Fruit fly (Drosophila melanogaster) whole organism, embryonic: Measurements from ENCODE around the gene Snx21.
A peak's percentile ranks its signal among the peaks of the same experiment; 100 is the strongest.

Source experiments
- Adf1 ChIP-seq: fragments of 200-800 bp; sonication (Bioruptor generic); IDR thresholded peaks from 2 replicates; pipeline ENCODE4 v1.3.6; 2022; ENCODE audit warnings: missing biosample characterization, missing genetic modification characterization
- Atf6 ChIP-seq: fragments of 200-800 bp; sonication (Bioruptor generic); IDR thresholded peaks from 2 replicates; pipeline ENCODE4 v1.3.6; 2022; ENCODE audit warnings: missing biosample characterization, missing genetic modification characterization
- BtbVII ChIP-seq: fragments of 200-800 bp; sonication (Bioruptor generic); optimal IDR thresholded peaks from 3 replicates; lab custom pipeline; 2017; ENCODE audit warnings: missing biosample characterization, mild to moderate bottlenecking, missing genetic modification characterization
- Bteb2 ChIP-seq: fragments of 200-800 bp; sonication (Bioruptor generic); optimal IDR thresholded peaks from 2 replicates; lab custom pipeline; 2016; ENCODE audit warnings: missing biosample characterization, missing genetic modification characterization
- CG14710 ChIP-seq: fragments of 200-800 bp; sonication (Bioruptor generic); optimal IDR thresholded peaks from 3 replicates; lab custom pipeline; 2019; ENCODE audit warnings: missing biosample characterization, mild to moderate bottlenecking, missing genetic modification characterization, moderate library complexity
- CG15479 ChIP-seq: fragments of 200-800 bp; sonication (Bioruptor generic); optimal IDR thresholded peaks from 3 replicates; lab custom pipeline; 2019; ENCODE audit warnings: missing biosample characterization, mild to moderate bottlenecking, missing genetic modification characterization, moderate library complexity
- CG18262 ChIP-seq: fragments of 200-800 bp; optimal IDR thresholded peaks from 3 replicates; lab custom pipeline; 2019; ENCODE audit warnings: missing biosample characterization, mild to moderate bottlenecking, missing genetic modification characterization, moderate library complexity
- CG1832 ChIP-seq: fragments of 200-800 bp; sonication (Bioruptor generic); optimal IDR thresholded peaks from 2 replicates; lab custom pipeline; 2017; ENCODE audit warnings: missing biosample characterization, mild to moderate bottlenecking, missing genetic modification characterization, inconsistent platforms
- CG18599 ChIP-seq: fragments of 200-800 bp; sonication (Bioruptor generic); optimal IDR thresholded peaks from 3 replicates; lab custom pipeline; 2017; ENCODE audit warnings: missing biosample characterization, missing genetic modification characterization, mild to moderate bottlenecking, moderate library complexity, missing genetic modification reagents
- CG2678 ChIP-seq: fragments of 200-800 bp; sonication (Bioruptor generic); optimal IDR thresholded peaks from 3 replicates; lab custom pipeline; 2019; ENCODE audit warnings: missing biosample characterization, mild to moderate bottlenecking, missing genetic modification characterization, moderate library complexity
- CG3163 ChIP-seq: fragments of 200-800 bp; sonication (Bioruptor generic); optimal IDR thresholded peaks from 3 replicates; lab custom pipeline; 2016; ENCODE audit warnings: missing biosample characterization, missing genetic modification characterization
- CG33557 ChIP-seq: fragments of 200-800 bp; sonication (Bioruptor generic); optimal IDR thresholded peaks from 2 replicates; lab custom pipeline; 2019; ENCODE audit warnings: missing biosample characterization, mild to moderate bottlenecking, missing genetic modification characterization, moderate library complexity
- CG4328 ChIP-seq: fragments of 200-800 bp; sonication (Bioruptor generic); optimal IDR thresholded peaks from 3 replicates; lab custom pipeline; 2017; ENCODE audit warnings: missing biosample characterization, missing genetic modification reagents, missing genetic modification characterization
- CG4424 ChIP-seq: fragments of 200-800 bp; sonication (Bioruptor generic); optimal IDR thresholded peaks from 3 replicates; lab custom pipeline; 2016; ENCODE audit warnings: missing biosample characterization, missing genetic modification characterization
- CG6175 ChIP-seq: fragments of 200-800 bp; sonication (Bioruptor generic); IDR thresholded peaks from 3 replicates; pipeline ENCODE4 v1.3.6; 2022; ENCODE audit warnings: missing biosample characterization, missing genetic modification characterization
- CG6254 ChIP-seq: fragments of 200-800 bp; sonication (Bioruptor generic); optimal IDR thresholded peaks from 3 replicates; lab custom pipeline; 2017; ENCODE audit warnings: mild to moderate bottlenecking, missing biosample characterization, missing genetic modification reagents, missing genetic modification characterization
- CG6689 ChIP-seq: fragments of 200-800 bp; sonication (Bioruptor generic); IDR thresholded peaks from 2 replicates; pipeline ENCODE4 v1.3.6; 2022; ENCODE audit warnings: missing biosample characterization, missing genetic modification characterization
- CG6813 ChIP-seq: fragments of 200-800 bp; sonication (Bioruptor generic); optimal IDR thresholded peaks from 2 replicates; lab custom pipeline; 2017; ENCODE audit warnings: missing biosample characterization, missing genetic modification characterization, mild to moderate bottlenecking, moderate library complexity, missing genetic modification reagents
- CG8359 ChIP-seq: fragments of 200-800 bp; sonication (Bioruptor generic); optimal IDR thresholded peaks from 2 replicates; lab custom pipeline; 2017; ENCODE audit warnings: missing biosample characterization, mild to moderate bottlenecking, missing genetic modification characterization, borderline replicate concordance
- D19A ChIP-seq: fragments of 200-800 bp; optimal IDR thresholded peaks from 3 replicates; lab custom pipeline; 2019; ENCODE audit warnings: missing biosample characterization, mild to moderate bottlenecking, missing genetic modification characterization, moderate library complexity
- Dip3 ChIP-seq: fragments of 200-800 bp; sonication (Bioruptor generic); optimal IDR thresholded peaks from 3 replicates; lab custom pipeline; 2016; ENCODE audit warnings: missing biosample characterization, missing genetic modification characterization
- Hand ChIP-seq: fragments of 200-800 bp; sonication (Bioruptor generic); optimal IDR thresholded peaks from 2 replicates; lab custom pipeline; 2017; ENCODE audit warnings: mild to moderate bottlenecking, missing biosample characterization, missing genetic modification reagents, missing genetic modification characterization
- Hmr ChIP-seq: fragments of 200-800 bp; sonication (Bioruptor generic); optimal IDR thresholded peaks from 3 replicates; lab custom pipeline; 2017; ENCODE audit warnings: mild to moderate bottlenecking, missing biosample characterization, missing genetic modification reagents, missing genetic modification characterization
- Hr78 ChIP-seq, 2 experiments: fragments of 200-800 bp in 1 of 2; fragments of >200 bp in 1 of 2; sonication (Bioruptor generic) in 1 of 2; optimal IDR thresholded peaks; 2 replicates each; lab custom pipeline; 2017 to 2019; ENCODE audit warnings: missing biosample characterization in 2 of 2, missing genetic modification characterization in 2 of 2, mild to moderate bottlenecking in 1 of 2, moderate library complexity in 1 of 2
- Lhr ChIP-seq: fragments of 200-800 bp; sonication (Bioruptor generic); optimal IDR thresholded peaks from 3 replicates; lab custom pipeline; 2017; ENCODE audit warnings: mild to moderate bottlenecking, missing biosample characterization, missing genetic modification reagents, missing genetic modification characterization
- Lpt ChIP-seq: fragments of >200 bp; optimal IDR thresholded peaks from 2 replicates; lab custom pipeline; 2018; ENCODE audit warnings: missing biosample characterization, missing genetic modification characterization
- Mrtf ChIP-seq: fragments of 200-800 bp; sonication (Bioruptor generic); IDR thresholded peaks from 3 replicates; pipeline ENCODE4 v1.3.6; 2022; ENCODE audit warnings: missing biosample characterization, missing genetic modification characterization
- NC2α ChIP-seq: fragments of 200-800 bp; sonication (Bioruptor generic); optimal IDR thresholded peaks from 2 replicates; lab custom pipeline; 2016; ENCODE audit warnings: missing biosample characterization, missing genetic modification characterization
- Rx ChIP-seq: fragments of 200-800 bp; sonication (Bioruptor generic); IDR thresholded peaks from 2 replicates; pipeline ENCODE4 v1.3.6; 2022; ENCODE audit warnings: missing biosample characterization, missing genetic modification characterization
- Usf ChIP-seq: fragments of 200-800 bp; sonication (Bioruptor generic); optimal IDR thresholded peaks from 2 replicates; lab custom pipeline; 2017; ENCODE audit warnings: missing genotype, missing biosample characterization, missing genetic modification characterization
- ash1 ChIP-seq: fragments of 200-800 bp; sonication (Bioruptor generic); optimal IDR thresholded peaks from 2 replicates; lab custom pipeline; 2018; ENCODE audit warnings: missing biosample characterization, mild to moderate bottlenecking, missing genetic modification characterization
- ato ChIP-seq: fragments of 200-800 bp; sonication (Bioruptor generic); IDR thresholded peaks from 2 replicates; pipeline ENCODE4 v1.3.6; 2022; ENCODE audit warnings: missing biosample characterization, missing genetic modification characterization; ENCODE audit not compliant: partially characterized antibody
- az2 ChIP-seq: fragments of 200-800 bp; sonication (Bioruptor generic); optimal IDR thresholded peaks from 3 replicates; lab custom pipeline; 2016; ENCODE audit warnings: missing biosample characterization, missing genetic modification characterization
- bbx ChIP-seq: fragments of 200-800 bp; sonication (Bioruptor generic); IDR thresholded peaks from 2 replicates; pipeline ENCODE4 v1.3.6; 2022; ENCODE audit warnings: missing biosample characterization, missing genetic modification characterization; ENCODE audit not compliant: partially characterized antibody
- bcd ChIP-seq: fragments of 200-800 bp; sonication (Bioruptor generic); optimal IDR thresholded peaks from 2 replicates; lab custom pipeline; 2017; ENCODE audit warnings: missing biosample characterization, mild to moderate bottlenecking, missing genetic modification characterization
- bigmax ChIP-seq: fragments of 200-800 bp; sonication (Bioruptor generic); optimal IDR thresholded peaks from 2 replicates; lab custom pipeline; 2018; ENCODE audit warnings: missing biosample characterization, mild to moderate bottlenecking, missing genetic modification characterization
- crol ChIP-seq: fragments of 200-800 bp; sonication (Bioruptor generic); IDR thresholded peaks from 2 replicates; pipeline ENCODE4 v1.3.6; 2022; ENCODE audit warnings: missing biosample characterization, missing genetic modification characterization
- danr ChIP-seq: fragments of 200-800 bp; sonication (Bioruptor generic); IDR thresholded peaks from 2 replicates; pipeline ENCODE4 v1.3.6; 2022; ENCODE audit warnings: missing biosample characterization, missing genetic modification characterization
- dimm ChIP-seq: fragments of 200-800 bp; sonication (Bioruptor generic); IDR thresholded peaks from 2 replicates; pipeline ENCODE4 v1.3.6; 2022; ENCODE audit warnings: missing biosample characterization, missing genetic modification characterization
- dysf ChIP-seq: fragments of 200-800 bp; sonication (Bioruptor generic); IDR thresholded peaks from 3 replicates; pipeline ENCODE4 v1.3.6; 2022; ENCODE audit warnings: missing biosample characterization, missing genetic modification characterization
- fd102C ChIP-seq: fragments of 200-800 bp; sonication (Bioruptor generic); optimal IDR thresholded peaks from 2 replicates; lab custom pipeline; 2018; ENCODE audit warnings: missing biosample characterization, mild to moderate bottlenecking, missing genetic modification characterization, moderate library complexity
- maf-S ChIP-seq: fragments of 200-800 bp; sonication (Bioruptor generic); optimal IDR thresholded peaks from 2 replicates; lab custom pipeline; 2016; ENCODE audit warnings: missing biosample characterization, missing genetic modification characterization
- nau ChIP-seq: fragments of 200-800 bp; sonication (Bioruptor generic); optimal IDR thresholded peaks from 3 replicates; lab custom pipeline; 2017; ENCODE audit warnings: missing biosample characterization, mild to moderate bottlenecking, missing genetic modification characterization, missing genetic modification reagents
- nmo ChIP-seq: fragments of 200-800 bp; sonication (Bioruptor generic); optimal IDR thresholded peaks from 2 replicates; lab custom pipeline; 2018; ENCODE audit warnings: missing biosample characterization, mild to moderate bottlenecking, missing genetic modification characterization, moderate library complexity
- ro ChIP-seq: fragments of 200-800 bp; sonication (Bioruptor generic); IDR thresholded peaks from 2 replicates; pipeline ENCODE4 v1.3.6; 2022; ENCODE audit warnings: missing biosample characterization, missing genetic modification characterization
- salm ChIP-seq: fragments of 200-800 bp; sonication (Bioruptor generic); optimal IDR thresholded peaks from 2 replicates; lab custom pipeline; 2018; ENCODE audit warnings: missing biosample characterization, mild to moderate bottlenecking, missing genetic modification characterization
- scrt ChIP-seq: fragments of 200-800 bp; sonication (Bioruptor generic); optimal IDR thresholded peaks from 2 replicates; lab custom pipeline; 2018; ENCODE audit warnings: missing biosample characterization, mild to moderate bottlenecking, missing genetic modification characterization, moderate library complexity
- tap ChIP-seq: fragments of 200-800 bp; optimal IDR thresholded peaks from 3 replicates; lab custom pipeline; 2019; ENCODE audit warnings: missing biosample characterization, mild to moderate bottlenecking, missing genetic modification characterization, moderate library complexity
- vnd ChIP-seq: fragments of 200-800 bp; sonication (Bioruptor generic); IDR thresholded peaks from 3 replicates; pipeline ENCODE4 v1.3.6; 2022; ENCODE audit warnings: missing biosample characterization, missing genetic modification characterization; ENCODE audit not compliant: partially characterized antibody

Gene Snx21

DNA sequence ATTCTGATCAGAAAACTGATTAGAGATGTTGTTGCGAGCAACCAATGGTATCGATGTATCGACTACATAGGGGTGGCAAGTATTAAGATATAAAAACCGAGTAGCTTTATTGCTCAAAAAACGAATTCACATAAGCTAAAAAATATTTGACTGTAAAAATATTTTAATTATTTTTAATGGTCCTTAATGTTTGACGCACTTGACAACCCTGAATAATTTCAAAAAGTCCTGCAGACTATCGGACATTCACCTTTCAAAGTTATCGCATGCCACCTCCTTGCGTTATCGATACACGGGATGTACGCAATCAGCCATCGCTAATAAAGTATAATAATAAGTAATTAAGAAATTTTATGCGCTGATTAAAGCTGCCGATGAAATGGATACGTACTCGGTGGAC lies 5.8 kb downstream of the Snx21 start, which contains the start of the genes HemK2, Snapin and Tnpo-SR (continued):
- peak; percentile 89 for TF ChIP-seq CG18262 (tag; lab: Kevin White, UChicago)
- TF ChIP-seq salm (tag; lab: Kevin White, UChicago), result peak; percentile 77
- peak; percentile 82 for TF ChIP-seq Usf (GFP tag; lab: Kevin White, UChicago)
- TF ChIP-seq CG8359, result peak; percentile 59
- peak; percentile 76 for TF ChIP-seq ato (GFP tag; lab: Robert Waterston, UW)
- TF ChIP-seq Lhr (GFP tag; lab: Kevin White, UChicago), result peak; percentile 82
- peak; percentile 88 for TF ChIP-seq Dip3 (GFP tag; lab: Kevin White, UChicago)
- peak; percentile 80 for TF ChIP-seq CG6175 (GFP tag; lab: Robert Waterston, UW)
- peak; percentile 72 for TF ChIP-seq dimm
- no peak for TF ChIP-seq bigmax (GFP tag; lab: Kevin White, UChicago)
- peak; percentile 85 for TF ChIP-seq BtbVII (GFP tag; lab: Kevin White, UChicago)
- peak; percentile 79 for TF ChIP-seq scrt (GFP tag; lab: Kevin White, UChicago)
- peak; percentile 93 for TF ChIP-seq CG2678 (tag; lab: Kevin White, UChicago)
- no peak for TF ChIP-seq Lpt (GFP tag; lab: Kevin White, UChicago)
- peak; percentile 60 for TF ChIP-seq ro
- TF ChIP-seq bcd, result peak; percentile 91
- peak; percentile 84 for TF ChIP-seq CG33557 (GFP tag; lab: Kevin White, UChicago)
- peak; percentile 91 for TF ChIP-seq Mrtf (GFP tag; lab: Robert Waterston, UW)
- peak; percentile 88 for TF ChIP-seq az2 (GFP tag; lab: Kevin White, UChicago)
- TF ChIP-seq CG6813 (GFP tag; lab: Kevin White, UChicago), result peak; percentile 73
- peak; percentile 93 for TF ChIP-seq Hmr
- no peak for TF ChIP-seq NC2α
- TF ChIP-seq CG1832 (GFP tag; lab: Kevin White, UChicago), result no peak
- TF ChIP-seq Hand, result peak; percentile 79
- TF ChIP-seq Hr78 (GFP tag; optimal IDR thresholded peaks at IDR 0.05; lab: Kevin White, UChicago), result no peak
- peak; percentile 80 for TF ChIP-seq D19A (tag; lab: Kevin White, UChicago)
- peak; percentile 85 for TF ChIP-seq Rx (GFP tag; lab: Robert Waterston, UW)
- TF ChIP-seq fd102C, result peak; percentile 35
- TF ChIP-seq ash1 (GFP tag; lab: Kevin White, UChicago), result peak; percentile 26
- TF ChIP-seq maf-S (GFP tag; lab: Kevin White, UChicago), result peak; percentile 84
- peak; percentile 96 for TF ChIP-seq nmo
- TF ChIP-seq CG3163, result peak; percentile 59
- peak; percentile 73 for TF ChIP-seq CG6254
- peak; percentile 83 for TF ChIP-seq Bteb2 (GFP tag; lab: Kevin White, UChicago)
- peak; percentile 94 for TF ChIP-seq dysf
- peak; percentile 36; the same call in 1 of the 2 replicates for TF ChIP-seq crol (GFP tag; lab: Robert Waterston, UW)
- peak; percentile 94 for TF ChIP-seq CG18599 (GFP tag; lab: Kevin White, UChicago)
- peak; percentile 82 for TF ChIP-seq CG4328 (GFP tag; lab: Kevin White, UChicago)
- peak; percentile 77 for TF ChIP-seq nau (GFP tag; lab: Kevin White, UChicago)
- TF ChIP-seq CG15479, result peak; percentile 6
- peak; percentile 94 for TF ChIP-seq CG14710 (tag; lab: Kevin White, UChicago)
- peak; percentile 88 for TF ChIP-seq Atf6
- TF ChIP-seq tap, result peak; percentile 86
- TF ChIP-seq bbx, result peak; percentile 88
- TF ChIP-seq Adf1, result peak; percentile 75
- peak; percentile 92 for TF ChIP-seq CG6689
- peak; percentile 86 for TF ChIP-seq danr (GFP tag; lab: Robert Waterston, UW)
- TF ChIP-seq CG4424 (GFP tag; lab: Kevin White, UChicago), result peak; percentile 90
- TF ChIP-seq vnd (GFP tag; lab: Robert Waterston, UW), result peak; percentile 94
